Worm (Caenorhabditis elegans) whole organism, late embryonic: Measurements from ENCODE around the gene srv-10.

Source experiments
- ceh-18 ChIP-seq: sonication (generic microtip); optimal IDR thresholded peaks from 2 replicates; lab custom pipeline; 2016; ENCODE audit warnings: missing genetic modification characterization, missing compliant biosample characterization
- unc-42 ChIP-seq: sonication (generic microtip); optimal IDR thresholded peaks from 2 replicates; lab custom pipeline; 2016; ENCODE audit warnings: missing genotype, missing genetic modification characterization, missing compliant biosample characterization

ce11 chrV:13409089-13409488, 14.6 kb upstream of the srv-10 start:
- TF ChIP-seq ceh-18 (tag; lab: Kevin White, UChicago) (no peak), unc-42 (tag; lab: Kevin White, UChicago) (peak; percentile 12)
